Worm (Caenorhabditis elegans) whole organism, early embryonic: Measurements from ENCODE around the gene sec-31.

ENCODE experiments used
- B0310.2 ChIP-seq: sonication (generic microtip); optimal IDR thresholded peaks from 2 replicates; lab custom pipeline; 2016; ENCODE audit warnings: mild to moderate bottlenecking, missing genetic modification characterization, missing compliant biosample characterization
- F13C5.2 ChIP-seq: sonication (generic microtip); optimal IDR thresholded peaks from 2 replicates; lab custom pipeline; 2017; ENCODE audit warnings: mild to moderate bottlenecking, missing genetic modification characterization, inconsistent platforms, missing compliant biosample characterization
- aly-1 ChIP-seq: sonication (generic microtip); optimal IDR thresholded peaks from 2 replicates; lab custom pipeline; 2016; ENCODE audit warnings: missing genetic modification characterization, missing compliant biosample characterization
- ama-1 ChIP-seq: fragments of 150-350 bp; optimal IDR thresholded peaks from 2 replicates; lab custom pipeline; 2014
- ceh-13 ChIP-seq: fragments of 200-800 bp; sonication (Bioruptor generic); optimal IDR thresholded peaks from 2 replicates; lab custom pipeline; 2018; ENCODE audit warnings: mild to moderate bottlenecking, missing genetic modification characterization, missing compliant biosample characterization
- ceh-36 ChIP-seq: sonication (generic microtip); optimal IDR thresholded peaks from 2 replicates; lab custom pipeline; 2016; ENCODE audit warnings: missing genetic modification characterization, inconsistent platforms, missing compliant biosample characterization
- ets-7 ChIP-seq: sonication (generic microtip); optimal IDR thresholded peaks from 2 replicates; lab custom pipeline; 2016; ENCODE audit warnings: missing genotype, missing genetic modification characterization, missing compliant biosample characterization
- flt-1 ChIP-seq: fragments of 200-800 bp; sonication (Bioruptor generic); IDR thresholded peaks from 2 replicates; pipeline ENCODE4 v1.3.6; 2022; ENCODE audit warnings: missing genetic modification characterization, missing compliant biosample characterization
- hmbx-1 ChIP-seq: sonication (generic microtip); optimal IDR thresholded peaks from 2 replicates; lab custom pipeline; 2016; ENCODE audit warnings: mild to moderate bottlenecking, missing genetic modification characterization, missing compliant biosample characterization
- hmg-4 ChIP-seq: fragments of 200-800 bp; sonication (Bioruptor generic); optimal IDR thresholded peaks from 2 replicates; lab custom pipeline; 2018; ENCODE audit warnings: mild to moderate bottlenecking, missing genetic modification characterization, missing compliant biosample characterization
- hnd-1 ChIP-seq: sonication (generic microtip); optimal IDR thresholded peaks from 2 replicates; lab custom pipeline; 2016; ENCODE audit warnings: missing genetic modification characterization, missing compliant biosample characterization
- pes-1 ChIP-seq: fragments of 200-800 bp; sonication (Bioruptor generic); IDR thresholded peaks from 2 replicates; pipeline ENCODE4 v1.3.6; 2022; ENCODE audit warnings: missing genetic modification reagents, missing genetic modification characterization, missing compliant biosample characterization
- scrt-1 ChIP-seq: fragments of 200-800 bp; sonication (Bioruptor generic); IDR thresholded peaks from 2 replicates; pipeline ENCODE4 v1.3.6; 2022; ENCODE audit warnings: missing genetic modification characterization, missing compliant biosample characterization
- sea-1 ChIP-seq: fragments of 200-800 bp; sonication (Bioruptor generic); conservative IDR thresholded peaks from 2 replicates; pipeline ENCODE4 v1.3.6; 2022; ENCODE audit warnings: missing genetic modification characterization, missing compliant biosample characterization
- tbx-11 ChIP-seq: fragments of 200-800 bp; sonication (Bioruptor generic); IDR thresholded peaks from 2 replicates; pipeline ENCODE4 v1.3.6; 2022; ENCODE audit warnings: missing genetic modification characterization, missing compliant biosample characterization
- tbx-37 ChIP-seq: fragments of 200-800 bp; sonication (Bioruptor generic); conservative IDR thresholded peaks from 2 replicates; pipeline ENCODE4 v1.3.6; 2022; ENCODE audit warnings: missing genetic modification reagents, missing genetic modification characterization, missing compliant biosample characterization
- tra-4 ChIP-seq: sonication (generic microtip); optimal IDR thresholded peaks from 2 replicates; lab custom pipeline; 2017; ENCODE audit warnings: missing genetic modification characterization, missing compliant biosample characterization

Gene sec-31

ce11 chrIV:11372366-11372997 is 890 bp upstream of the sec-31 start, which contains the start of gene cbd-1:
cbd-1 (plus strand) TSS chrIV:11372991.
- TF ChIP-seq F13C5.2 (tag; lab: Kevin White, UChicago): no peak
- TF ChIP-seq tbx-11: no peak
- TF ChIP-seq ceh-36 (tag; lab: Kevin White, UChicago): no peak
- TF ChIP-seq ceh-13 (GFP tag; lab: Kevin White, UChicago): no peak
- no peak for TF ChIP-seq tbx-37 (GFP tag; lab: Robert Waterston, UW)
- no peak for TF ChIP-seq sea-1 (GFP tag; lab: Robert Waterston, UW)
- TF ChIP-seq ama-1: no peak
- TF ChIP-seq hmg-4: no peak
- no peak for TF ChIP-seq B0310.2 (tag; lab: Kevin White, UChicago)
- TF ChIP-seq pes-1: no peak
- TF ChIP-seq tra-4 (tag; lab: Kevin White, UChicago): no peak
- no peak for TF ChIP-seq aly-1 (tag; lab: Kevin White, UChicago)
- no peak for TF ChIP-seq hnd-1 (tag; lab: Kevin White, UChicago)

ce11 chrIV:11363806-11364562 is 7.6 kb downstream of the sec-31 start:
- no peak for TF ChIP-seq hmg-4
- no peak for TF ChIP-seq hmbx-1 (tag; lab: Kevin White, UChicago)
- TF ChIP-seq sea-1 (GFP tag; lab: Robert Waterston, UW): no peak
- no peak for TF ChIP-seq scrt-1 (GFP tag; lab: Robert Waterston, UW)
- no peak for TF ChIP-seq ama-1

- TF ChIP-seq ceh-13 (GFP tag; lab: Kevin White, UChicago): no peak
Observed at ce11 chrIV:11361409-11361808, 10.2 kb downstream of the sec-31 start, which contains the start of gene T01G1.4. T01G1.4 (minus strand) TSS chrIV:11361509.

DNA sequence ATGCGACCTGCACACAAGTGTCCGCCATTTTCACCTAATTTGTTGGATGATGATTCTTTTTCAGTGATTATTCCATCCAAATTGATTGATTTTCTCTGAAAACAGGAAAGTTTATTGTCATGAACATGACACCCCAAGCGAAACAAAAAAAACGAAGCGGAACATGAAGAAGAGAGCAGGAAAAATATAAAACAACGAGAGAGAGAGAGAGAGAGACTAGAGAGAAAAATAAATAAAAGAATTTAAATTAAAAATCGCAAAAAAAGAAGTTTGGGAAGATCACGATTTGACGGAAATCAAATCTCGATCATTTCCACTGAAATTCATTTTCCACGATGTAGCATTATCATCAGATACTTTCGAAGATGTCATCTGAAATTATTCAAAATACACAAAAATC is 11.8 kb downstream of the sec-31 start, which contains the start of gene klp-12:
TSS of gene klp-12 (minus strand) at position 101 of the 400 bp plus-strand sequence.
- TF ChIP-seq tbx-37 (GFP tag; lab: Robert Waterston, UW): no peak

ce11 chrIV:11353946-11354458 is 17.6 kb downstream of the sec-31 start, which contains the start of gene T01G1.2:
T01G1.2 (plus strand) TSS chrIV:11354408.
- TF ChIP-seq tbx-37 (GFP tag; lab: Robert Waterston, UW): no peak
- no peak for TF ChIP-seq tbx-11
- no peak for TF ChIP-seq hmg-4
- no peak for TF ChIP-seq aly-1 (tag; lab: Kevin White, UChicago)
- TF ChIP-seq B0310.2 (tag; lab: Kevin White, UChicago): no peak
- TF ChIP-seq ama-1: no peak
- TF ChIP-seq ceh-36 (tag; lab: Kevin White, UChicago): no peak
- TF ChIP-seq F13C5.2 (tag; lab: Kevin White, UChicago): no peak
- TF ChIP-seq pes-1: no peak
- TF ChIP-seq hnd-1 (tag; lab: Kevin White, UChicago): no peak

DNA sequence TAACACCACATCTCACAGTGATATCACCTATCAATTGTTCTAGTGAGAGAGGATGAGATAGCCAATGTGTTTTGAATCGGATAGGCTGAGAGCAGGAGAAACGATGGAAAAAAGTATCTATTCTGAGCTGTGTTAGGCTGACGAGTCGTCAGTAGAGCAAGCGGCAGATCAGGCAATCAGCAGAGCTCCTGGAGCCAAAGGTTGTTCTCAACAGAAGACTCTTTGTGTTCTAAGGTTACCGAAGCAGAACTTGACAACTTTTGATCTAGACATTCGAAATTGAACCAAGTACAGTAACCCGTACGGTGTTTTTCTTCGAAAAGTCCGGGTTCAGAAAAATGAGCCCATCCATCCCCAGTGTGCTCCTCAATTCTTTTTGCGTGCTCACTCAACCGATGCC is 18.8 kb downstream of the sec-31 start:
- TF ChIP-seq aly-1 (tag; lab: Kevin White, UChicago) (no peak), tbx-11 (no peak), hmbx-1 (tag; lab: Kevin White, UChicago) (no peak), scrt-1 (GFP tag; lab: Robert Waterston, UW) (no peak), ama-1 (no peak), tbx-37 (GFP tag; lab: Robert Waterston, UW) (no peak), B0310.2 (tag; lab: Kevin White, UChicago) (no peak), tra-4 (tag; lab: Kevin White, UChicago) (no peak), sea-1 (GFP tag; lab: Robert Waterston, UW) (no peak), ets-7 (tag; lab: Kevin White, UChicago) (no peak)

- TF ChIP-seq hnd-1 (tag; lab: Kevin White, UChicago): no peak
- TF ChIP-seq ets-7 (tag; lab: Kevin White, UChicago): no peak
- TF ChIP-seq scrt-1 (GFP tag; lab: Robert Waterston, UW): no peak
- TF ChIP-seq aly-1 (tag; lab: Kevin White, UChicago): no peak
- no peak for TF ChIP-seq hmbx-1 (tag; lab: Kevin White, UChicago)
- no peak for TF ChIP-seq flt-1 (GFP tag; lab: Robert Waterston, UW)
- no peak for TF ChIP-seq sea-1 (GFP tag; lab: Robert Waterston, UW)
- TF ChIP-seq hmg-4: no peak
- no peak for TF ChIP-seq ceh-36 (tag; lab: Kevin White, UChicago)
- TF ChIP-seq tbx-37 (GFP tag; lab: Robert Waterston, UW): no peak
- no peak for TF ChIP-seq tbx-11
- TF ChIP-seq pes-1: no peak
- TF ChIP-seq tra-4 (tag; lab: Kevin White, UChicago): no peak
- no peak for TF ChIP-seq F13C5.2 (tag; lab: Kevin White, UChicago)
- no peak for TF ChIP-seq ceh-13 (GFP tag; lab: Kevin White, UChicago)
- no peak for TF ChIP-seq B0310.2 (tag; lab: Kevin White, UChicago)
- no peak for TF ChIP-seq ama-1
Observed at ce11 chrIV:11351563-11351962, 20.0 kb downstream of the sec-31 start.

DNA sequence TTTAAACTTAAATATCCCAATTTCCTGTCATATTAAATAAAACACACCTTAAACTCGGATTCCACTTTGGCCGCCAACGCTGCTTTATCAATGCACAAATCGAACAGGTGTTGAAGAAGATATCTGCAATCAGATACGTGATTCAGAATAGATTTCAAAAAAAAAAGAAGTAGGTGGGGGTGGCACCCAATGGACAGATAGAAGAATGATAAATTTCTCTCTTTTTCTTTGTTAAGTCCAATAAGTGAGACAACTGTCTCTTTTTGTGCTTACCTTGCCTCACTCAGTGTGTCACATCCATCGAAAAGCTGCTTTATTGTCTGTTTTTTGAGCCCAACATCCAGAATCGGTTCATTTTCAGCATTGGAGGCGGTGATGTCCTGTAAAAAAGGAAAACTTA is 20.8 kb downstream of the sec-31 start:
- no peak for TF ChIP-seq hmg-4
- no peak for TF ChIP-seq tbx-11
- TF ChIP-seq scrt-1 (GFP tag; lab: Robert Waterston, UW): no peak
- no peak for TF ChIP-seq tbx-37 (GFP tag; lab: Robert Waterston, UW)
- no peak for TF ChIP-seq ama-1
- TF ChIP-seq aly-1 (tag; lab: Kevin White, UChicago): no peak
- TF ChIP-seq hnd-1 (tag; lab: Kevin White, UChicago): no peak
- TF ChIP-seq ceh-13 (GFP tag; lab: Kevin White, UChicago): no peak
- TF ChIP-seq flt-1 (GFP tag; lab: Robert Waterston, UW): no peak
- no peak for TF ChIP-seq hmbx-1 (tag; lab: Kevin White, UChicago)
- TF ChIP-seq ceh-36 (tag; lab: Kevin White, UChicago): no peak
- no peak for TF ChIP-seq pes-1
